Worm (Caenorhabditis elegans) whole organism, young adult: Measurements from ENCODE around the gene C44C10.7.

Experiments
- D2030.7 ChIP-seq: fragments of 200-800 bp; sonication (Bioruptor generic); IDR thresholded peaks from 2 replicates; pipeline ENCODE4 v1.3.6; 2022; ENCODE audit warnings: missing genetic modification reagents, missing genetic modification characterization, missing compliant biosample characterization
- F10E7.11 ChIP-seq: sonication (generic microtip); optimal IDR thresholded peaks from 2 replicates; lab custom pipeline; 2017; ENCODE audit warnings: mild to moderate bottlenecking, missing genetic modification characterization, moderate library complexity, missing compliant biosample characterization
- Y56A3A.18 ChIP-seq: fragments of 200-800 bp; sonication (Bioruptor generic); IDR thresholded peaks from 2 replicates; pipeline ENCODE4 v1.3.6; 2022; ENCODE audit warnings: missing genetic modification reagents, missing genetic modification characterization, missing compliant biosample characterization
- ama-1 ChIP-seq, 3 experiments: fragments of 150-350 bp in 1 of 3; sonication (generic microtip) in 2 of 3; optimal IDR thresholded peaks; 2 replicates each; lab custom pipeline; 2014 to 2018; ENCODE audit warnings: missing biosample characterization in 2 of 3, missing genetic modification characterization in 2 of 3, missing genetic modification reagents in 2 of 3
- attf-6 ChIP-seq: fragments of 200-800 bp; sonication (Bioruptor generic); IDR thresholded peaks from 2 replicates; pipeline ENCODE4 v1.3.6; 2022; ENCODE audit warnings: missing genetic modification reagents, missing genetic modification characterization, missing compliant biosample characterization
- ceh-100 ChIP-seq: fragments of 200-800 bp; sonication (Bioruptor generic); IDR thresholded peaks from 2 replicates; pipeline ENCODE4 v1.3.6; 2022; ENCODE audit warnings: missing genetic modification reagents, missing genetic modification characterization, missing compliant biosample characterization
- dpl-1 ChIP-seq: fragments of 150-350 bp; optimal IDR thresholded peaks from 2 replicates; lab custom pipeline; 2014; ENCODE audit warnings: missing biosample characterization, missing genetic modification reagents, missing genetic modification characterization
- gei-17 ChIP-seq: fragments of 200-800 bp; sonication (Bioruptor generic); optimal IDR thresholded peaks from 2 replicates; lab custom pipeline; 2018; ENCODE audit warnings: mild to moderate bottlenecking, missing genetic modification characterization, missing compliant biosample characterization
- lir-1 ChIP-seq: fragments of 200-800 bp; sonication (Bioruptor generic); conservative IDR thresholded peaks from 2 replicates; pipeline ENCODE4 v1.3.6; 2022; ENCODE audit warnings: missing genetic modification reagents, missing genetic modification characterization, missing compliant biosample characterization
- nfyb-1 ChIP-seq: fragments of 200-800 bp; sonication (Bioruptor generic); IDR thresholded peaks from 2 replicates; pipeline ENCODE4 v1.3.6; 2022; ENCODE audit warnings: missing genetic modification reagents, missing genetic modification characterization, missing compliant biosample characterization
- unc-62 ChIP-seq: fragments of 150-350 bp; optimal IDR thresholded peaks from 2 replicates; lab custom pipeline; 2014; ENCODE audit warnings: missing biosample characterization, missing genetic modification reagents, missing genetic modification characterization
- ztf-25 ChIP-seq: fragments of 200-800 bp; sonication (Bioruptor generic); IDR thresholded peaks from 2 replicates; pipeline ENCODE4 v1.3.6; 2022; ENCODE audit warnings: missing genetic modification reagents, missing genetic modification characterization, missing compliant biosample characterization

DNA sequence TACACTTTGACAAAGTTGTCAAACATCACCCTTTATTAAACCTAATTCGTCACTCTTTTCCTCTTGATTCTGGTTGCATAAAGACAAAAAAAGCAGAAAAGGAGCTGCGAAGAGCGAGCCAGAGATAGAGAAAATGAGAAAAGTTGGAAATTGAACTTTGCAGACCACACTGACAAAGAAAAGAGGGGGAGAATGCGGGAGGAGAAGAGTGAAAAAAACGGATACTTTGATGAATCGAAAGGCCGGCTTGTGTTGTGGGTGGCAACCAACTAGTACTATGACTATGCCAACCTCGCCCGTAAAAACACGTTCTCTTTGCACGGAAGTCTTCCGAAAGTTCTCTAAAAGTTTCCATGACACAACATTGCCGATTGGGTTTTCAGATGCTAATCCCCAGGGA lies 37.6 kb upstream of the C44C10.7 start:
- TF ChIP-seq attf-6 (GFP tag; lab: Robert Waterston, UW) = no peak
- TF ChIP-seq ama-1 (optimal IDR thresholded peaks at IDR 0.05; lab: Kevin White, UChicago) = no peak
- no peak for TF ChIP-seq ama-1 (GFP tag; optimal IDR thresholded peaks at IDR 0.05; lab: Kevin White, UChicago)
- TF ChIP-seq F10E7.11 (tag; lab: Kevin White, UChicago) = no peak
- TF ChIP-seq ztf-25 (GFP tag; lab: Robert Waterston, UW) = no peak
- no peak for TF ChIP-seq dpl-1
- no peak for TF ChIP-seq ceh-100 (GFP tag; lab: Robert Waterston, UW)
- no peak for TF ChIP-seq D2030.7 (GFP tag; lab: Robert Waterston, UW)
- TF ChIP-seq unc-62 = no peak
- no peak for TF ChIP-seq gei-17 (GFP tag; lab: Kevin White, UChicago)
- no peak for TF ChIP-seq lir-1 (GFP tag; lab: Robert Waterston, UW)
- TF ChIP-seq nfyb-1 = no peak
- TF ChIP-seq Y56A3A.18 (GFP tag; lab: Robert Waterston, UW) = no peak
